Comparison of ENCODE assay signal across 1 fruit fly cellular context in the genomic region with DNA sequence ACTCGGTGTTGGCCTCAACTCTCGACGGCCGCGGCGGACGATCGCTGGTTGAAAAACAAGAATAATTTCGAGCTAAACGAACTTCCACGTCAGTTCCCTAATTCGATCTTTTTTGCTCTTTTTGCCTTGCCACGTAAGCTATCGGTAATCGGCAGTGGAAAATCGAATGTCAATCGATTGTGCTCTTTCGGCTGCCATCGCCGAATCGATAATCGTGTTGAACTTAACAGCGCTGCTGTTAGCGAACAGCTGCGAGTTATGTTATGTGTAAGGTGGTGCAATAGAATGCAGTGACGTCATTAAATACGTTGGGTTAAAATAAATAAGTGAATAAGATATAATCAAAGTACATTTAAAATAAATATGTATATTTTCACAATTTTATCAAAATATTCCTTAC.
A peak's percentile ranks its signal among the peaks of the same experiment; 100 is the strongest.
TF ChIP-seq lines count a peak whose summit lies in the region.

A gene (minus strand): TSS at position 123 of the 400 bp plus-strand sequence.

TF ChIP-seq in whole organism, embryonic, 481 proteins besides CTCF, POLR2A, EP300 and RAD21 (continued from another document and continues in another):
- TF ChIP-seq CG8388 (GFP tag; optimal IDR thresholded peaks at IDR 0.05; lab: Kevin White, UChicago) (no peak), zen2 (GFP tag; IDR thresholded peaks at IDR 0.05; lab: Robert Waterston, UW; ENCODE audit: partially characterized antibody) (peak; percentile 96), mam (GFP tag; optimal IDR thresholded peaks at IDR 0.05; lab: Kevin White, UChicago) (no peak), CG15479 (GFP tag; optimal IDR thresholded peaks at IDR 0.05; lab: Kevin White, UChicago) (no peak), CG18262 (tag; optimal IDR thresholded peaks at IDR 0.05; lab: Kevin White, UChicago) (no peak), CG16813 (GFP tag; IDR thresholded peaks at IDR 0.05; lab: Robert Waterston, UW; ENCODE audit: partially characterized antibody) (peak; percentile 84), vvl (GFP tag; IDR thresholded peaks at IDR 0.05; lab: Robert Waterston, UW) (peak; percentile 38; the same call in 1 of the 2 replicates), MTF-1 (GFP tag; optimal IDR thresholded peaks at IDR 0.05; lab: Kevin White, UChicago; ENCODE audit: borderline replicate concordance) (no peak), stwl (tag; optimal IDR thresholded peaks at IDR 0.05; lab: Kevin White, UChicago) (peak; percentile 92), Dad (GFP tag; optimal IDR thresholded peaks at IDR 0.05; lab: Kevin White, UChicago) (no peak), jigr1 (GFP tag; IDR thresholded peaks at IDR 0.05; lab: Robert Waterston, UW) (no peak), gcm (GFP tag; optimal IDR thresholded peaks at IDR 0.05; lab: Kevin White, UChicago) (no peak), CG13624 (GFP tag; optimal IDR thresholded peaks at IDR 0.05; lab: Kevin White, UChicago) (no peak), CG14441 (GFP tag; IDR thresholded peaks at IDR 0.05; lab: Robert Waterston, UW) (no peak), Lim3 (GFP tag; IDR thresholded peaks at IDR 0.05; lab: Robert Waterston, UW) (no peak), H2.0 (GFP tag; IDR thresholded peaks at IDR 0.05; lab: Robert Waterston, UW) (no peak), nerfin-1 (tag; optimal IDR thresholded peaks at IDR 0.05; lab: Kevin White, UChicago) (no peak), hbn (GFP tag; IDR thresholded peaks at IDR 0.05; lab: Robert Waterston, UW; ENCODE audit: partially characterized antibody) (peak; percentile 76), sisA (GFP tag; IDR thresholded peaks at IDR 0.05; lab: Robert Waterston, UW) (no peak), Antp (GFP tag; optimal IDR thresholded peaks at IDR 0.05; lab: Kevin White, UChicago) (no peak), Hmx (GFP tag; optimal IDR thresholded peaks at IDR 0.05; lab: Kevin White, UChicago) (no peak), sens-2 (GFP tag; IDR thresholded peaks at IDR 0.05; lab: Robert Waterston, UW) (no peak), CG13296 (GFP tag; optimal IDR thresholded peaks at IDR 0.05; lab: Kevin White, UChicago) (no peak), CG30020 (tag; optimal IDR thresholded peaks at IDR 0.05; lab: Kevin White, UChicago) (no peak), Meics (GFP tag; optimal IDR thresholded peaks at IDR 0.05; lab: Kevin White, UChicago) (no peak), vnd (GFP tag; IDR thresholded peaks at IDR 0.05; lab: Robert Waterston, UW; ENCODE audit: partially characterized antibody) (peak; percentile 84), Ravus (GFP tag; IDR thresholded peaks at IDR 0.05; lab: Robert Waterston, UW) (no peak), peb (GFP tag; IDR thresholded peaks at IDR 0.05; lab: Robert Waterston, UW) (no peak), unpg (GFP tag; optimal IDR thresholded peaks at IDR 0.05; lab: Kevin White, UChicago) (no peak), CG8924 (tag; optimal IDR thresholded peaks at IDR 0.05; lab: Kevin White, UChicago) (no peak), CG9215 (GFP tag; IDR thresholded peaks at IDR 0.05; lab: Robert Waterston, UW) (no peak), CG17385 (GFP tag; optimal IDR thresholded peaks at IDR 0.05; lab: Kevin White, UChicago) (no peak), pros (GFP tag; optimal IDR thresholded peaks at IDR 0.05; lab: Kevin White, UChicago) (no peak), nau (GFP tag; optimal IDR thresholded peaks at IDR 0.05; lab: Kevin White, UChicago) (no peak), CG12942 (GFP tag; optimal IDR thresholded peaks at IDR 0.05; lab: Kevin White, UChicago) (no peak), Tbp (GFP tag; optimal IDR thresholded peaks at IDR 0.05; lab: Kevin White, UChicago) (no peak), Drgx (GFP tag; IDR thresholded peaks at IDR 0.05; lab: Robert Waterston, UW) (no peak), CG8765 (GFP tag; IDR thresholded peaks at IDR 0.05; lab: Robert Waterston, UW) (no peak), BtbVII (GFP tag; optimal IDR thresholded peaks at IDR 0.05; lab: Kevin White, UChicago) (no peak), Gsc (GFP tag; IDR thresholded peaks at IDR 0.05; lab: Robert Waterston, UW) (no peak), prd (optimal IDR thresholded peaks at IDR 0.05; lab: Kevin White, UChicago) (no peak), prd (GFP tag; IDR thresholded peaks at IDR 0.05; lab: Robert Waterston, UW) (no peak), CG1529 (GFP tag; optimal IDR thresholded peaks at IDR 0.05; lab: Kevin White, UChicago) (no peak), Awh (GFP tag; IDR thresholded peaks at IDR 0.05; lab: Robert Waterston, UW) (no peak), gro (GFP tag; optimal IDR thresholded peaks at IDR 0.05; lab: Kevin White, UChicago) (no peak), pnt (GFP tag; optimal IDR thresholded peaks at IDR 0.05; lab: Kevin White, UChicago) (no peak), wek (GFP tag; optimal IDR thresholded peaks at IDR 0.05; lab: Kevin White, UChicago) (no peak), Hsf (GFP tag; optimal IDR thresholded peaks at IDR 0.05; lab: Kevin White, UChicago) (no peak), CG9609 (GFP tag; optimal IDR thresholded peaks at IDR 0.05; lab: Kevin White, UChicago) (no peak), CG4820 (GFP tag; optimal IDR thresholded peaks at IDR 0.05; lab: Kevin White, UChicago) (no peak), ems (GFP tag; optimal IDR thresholded peaks at IDR 0.05; lab: Kevin White, UChicago) (no peak), chinmo (GFP tag; IDR thresholded peaks at IDR 0.05; lab: Robert Waterston, UW; ENCODE audit: partially characterized antibody) (peak; percentile 97), klu (GFP tag; IDR thresholded peaks at IDR 0.05; lab: Robert Waterston, UW) (no peak), CG18619 (GFP tag; optimal IDR thresholded peaks at IDR 0.05; lab: Kevin White, UChicago) (no peak), CG11560 (tag; IDR thresholded peaks at IDR 0.05; lab: Robert Waterston, UW) (peak; percentile 98), gt (GFP tag; IDR thresholded peaks at IDR 0.05; lab: Robert Waterston, UW) (no peak), cas (GFP tag; IDR thresholded peaks at IDR 0.05; lab: Robert Waterston, UW) (no peak), D (optimal IDR thresholded peaks at IDR 0.05; lab: Kevin White, UChicago) (no peak), D (GFP tag; optimal IDR thresholded peaks at IDR 0.05; lab: Kevin White, UChicago) (no peak), run (tag; optimal IDR thresholded peaks at IDR 0.05; lab: Kevin White, UChicago) (no peak), grn (GFP tag; optimal IDR thresholded peaks at IDR 0.05; lab: Kevin White, UChicago) (no peak), mld (GFP tag; IDR thresholded peaks at IDR 0.05; lab: Robert Waterston, UW; ENCODE audit: partially characterized antibody) (peak; percentile 94), Max (GFP tag; optimal IDR thresholded peaks at IDR 0.05; lab: Kevin White, UChicago) (no peak), PHDP (tag; optimal IDR thresholded peaks at IDR 0.05; lab: Kevin White, UChicago) (peak; percentile 45), sug (tag; optimal IDR thresholded peaks at IDR 0.05; lab: Kevin White, UChicago) (no peak), zfh1 (GFP tag; IDR thresholded peaks at IDR 0.05; lab: Robert Waterston, UW) (no peak), lmd (GFP tag; IDR thresholded peaks at IDR 0.05; lab: Robert Waterston, UW) (no peak), CG4282 (GFP tag; optimal IDR thresholded peaks at IDR 0.05; lab: Kevin White, UChicago) (no peak), nom (GFP tag; optimal IDR thresholded peaks at IDR 0.05; lab: Kevin White, UChicago) (peak; percentile 73), CG9932 (GFP tag; IDR thresholded peaks at IDR 0.05; lab: Robert Waterston, UW) (no peak), slbo (GFP tag; IDR thresholded peaks at IDR 0.05; lab: Robert Waterston, UW) (no peak), CG32772 (GFP tag; IDR thresholded peaks at IDR 0.05; lab: Robert Waterston, UW) (no peak), en (GFP tag; optimal IDR thresholded peaks at IDR 0.05; lab: Kevin White, UChicago) (no peak), oc (tag; optimal IDR thresholded peaks at IDR 0.05; lab: Kevin White, UChicago) (no peak), CG13894 (tag; optimal IDR thresholded peaks at IDR 0.05; lab: Kevin White, UChicago) (no peak), CG4404 (GFP tag; IDR thresholded peaks at IDR 0.05; lab: Robert Waterston, UW) (no peak), NC2β (GFP tag; optimal IDR thresholded peaks at IDR 0.05; lab: Kevin White, UChicago) (no peak), CG10959 (GFP tag; IDR thresholded peaks at IDR 0.05; lab: Robert Waterston, UW) (no peak), Asciz (GFP tag; optimal IDR thresholded peaks at IDR 0.05; lab: Kevin White, UChicago) (no peak), lab (GFP tag; optimal IDR thresholded peaks at IDR 0.05; lab: Kevin White, UChicago) (no peak), CG31441 (GFP tag; IDR thresholded peaks at IDR 0.05; lab: Robert Waterston, UW) (no peak), CG9876 (GFP tag; optimal IDR thresholded peaks at IDR 0.05; lab: Kevin White, UChicago) (no peak), tin (GFP tag; optimal IDR thresholded peaks at IDR 0.05; lab: Kevin White, UChicago) (no peak), dan (GFP tag; IDR thresholded peaks at IDR 0.05; lab: Robert Waterston, UW) (no peak), bsh (GFP tag; optimal IDR thresholded peaks at IDR 0.05; lab: Kevin White, UChicago) (no peak), CG10366 (GFP tag; IDR thresholded peaks at IDR 0.05; lab: Robert Waterston, UW) (no peak), CG14860 (GFP tag; IDR thresholded peaks at IDR 0.05; lab: Robert Waterston, UW; ENCODE audit: partially characterized antibody) (peak; percentile 91), Dref (GFP tag; IDR thresholded peaks at IDR 0.05; lab: Robert Waterston, UW) (peak; percentile 97), CG13123 (GFP tag; optimal IDR thresholded peaks at IDR 0.05; lab: Kevin White, UChicago) (no peak), danr (GFP tag; IDR thresholded peaks at IDR 0.05; lab: Robert Waterston, UW) (no peak), CG2889 (GFP tag; IDR thresholded peaks at IDR 0.05; lab: Robert Waterston, UW) (no peak), so (GFP tag; IDR thresholded peaks at IDR 0.05; lab: Robert Waterston, UW) (no peak), Atf6 (GFP tag; IDR thresholded peaks at IDR 0.05; lab: Robert Waterston, UW) (no peak), HLHmδ (GFP tag; optimal IDR thresholded peaks at IDR 0.05; lab: Kevin White, UChicago) (peak; percentile 56), Xrp1 (GFP tag; IDR thresholded peaks at IDR 0.05; lab: Robert Waterston, UW) (no peak), Sin3A (optimal IDR thresholded peaks at IDR 0.05; lab: Kevin White, UChicago) (no peak), btn (GFP tag; optimal IDR thresholded peaks at IDR 0.05; lab: Kevin White, UChicago) (no peak), CG4854 (GFP tag; optimal IDR thresholded peaks at IDR 0.05; lab: Kevin White, UChicago) (no peak), dati (GFP tag; IDR thresholded peaks at IDR 0.05; lab: Robert Waterston, UW) (no peak), TFAM (GFP tag; optimal IDR thresholded peaks at IDR 0.05; lab: Kevin White, UChicago) (no peak), NFAT (GFP tag; IDR thresholded peaks at IDR 0.05; lab: Robert Waterston, UW) (no peak), zf30C (GFP tag; optimal IDR thresholded peaks at IDR 0.05; lab: Kevin White, UChicago) (no peak), Ets65A (GFP tag; lab: Kevin White, UChicago) (no peak), CG3995 (GFP tag; optimal IDR thresholded peaks at IDR 0.05; lab: Kevin White, UChicago) (no peak), Ada2b (GFP tag; IDR thresholded peaks at IDR 0.05; lab: Robert Waterston, UW) (no peak), hb (GFP tag; IDR thresholded peaks at IDR 0.05; lab: Robert Waterston, UW; ENCODE audit: partially characterized antibody) (peak; percentile 93), CG4360 (GFP tag; IDR thresholded peaks at IDR 0.05; lab: Robert Waterston, UW) (no peak), CG33213 (GFP tag; optimal IDR thresholded peaks at IDR 0.05; lab: Kevin White, UChicago) (peak; percentile 0), gcm2 (GFP tag; optimal IDR thresholded peaks at IDR 0.05; lab: Kevin White, UChicago) (no peak), sc (optimal IDR thresholded peaks at IDR 0.05; lab: Kevin White, UChicago) (no peak), sc (GFP tag; optimal IDR thresholded peaks at IDR 0.05; lab: Kevin White, UChicago) (no peak), az2 (GFP tag; optimal IDR thresholded peaks at IDR 0.05; lab: Kevin White, UChicago) (peak; percentile 4), ara (GFP tag; IDR thresholded peaks at IDR 0.05; lab: Robert Waterston, UW) (no peak), Fer1 (GFP tag; optimal IDR thresholded peaks at IDR 0.05; lab: Kevin White, UChicago) (no peak), CG42726 (GFP tag; IDR thresholded peaks at IDR 0.05; lab: Robert Waterston, UW; ENCODE audit: partially characterized antibody) (peak; percentile 57; the same call in 1 of the 2 replicates), sens (GFP tag; lab: Kevin White, UChicago) (peak; percentile 33), crp (GFP tag; optimal IDR thresholded peaks at IDR 0.05; lab: Kevin White, UChicago) (peak; percentile 20 to 88), CG10209 (GFP tag; optimal IDR thresholded peaks at IDR 0.05; lab: Kevin White, UChicago) (no peak), CG5245 (GFP tag; optimal IDR thresholded peaks at IDR 0.05; lab: Kevin White, UChicago) (no peak), CG34224 (GFP tag; IDR thresholded peaks at IDR 0.05; lab: Robert Waterston, UW; ENCODE audit: partially characterized antibody) (peak; percentile 98), trh (GFP tag; optimal IDR thresholded peaks at IDR 0.05; lab: Kevin White, UChicago) (no peak), slp2 (GFP tag; optimal IDR thresholded peaks at IDR 0.05; lab: Kevin White, UChicago) (no peak), CG9797 (GFP tag; optimal IDR thresholded peaks at IDR 0.05; lab: Kevin White, UChicago) (peak; percentile 35), Mad (GFP tag; optimal IDR thresholded peaks at IDR 0.05; lab: Kevin White, UChicago) (no peak), HmgZ (tag; optimal IDR thresholded peaks at IDR 0.05; lab: Kevin White, UChicago) (peak; percentile 39), twi (tag; optimal IDR thresholded peaks at IDR 0.05; lab: Kevin White, UChicago) (no peak), CG12299 (tag; optimal IDR thresholded peaks at IDR 0.05; lab: Kevin White, UChicago) (no peak), CG18011 (GFP tag; optimal IDR thresholded peaks at IDR 0.05; lab: Kevin White, UChicago) (no peak), pho (GFP tag; optimal IDR thresholded peaks at IDR 0.05; lab: Kevin White, UChicago) (no peak), CG2116 (GFP tag; optimal IDR thresholded peaks at IDR 0.05; lab: Kevin White, UChicago) (peak; percentile 68), CG2678 (tag; optimal IDR thresholded peaks at IDR 0.05; lab: Kevin White, UChicago) (no peak), GATAe (GFP tag; conservative IDR thresholded peaks at IDR 0.05; lab: Robert Waterston, UW) (no peak), CG6791 (GFP tag; IDR thresholded peaks at IDR 0.05; lab: Robert Waterston, UW; ENCODE audit: partially characterized antibody) (peak; percentile 96), ato (GFP tag; IDR thresholded peaks at IDR 0.05; lab: Robert Waterston, UW; ENCODE audit: partially characterized antibody) (peak; percentile 98)
